Fruit fly (Drosophila melanogaster) whole organism, embryonic: Measurements from ENCODE around the gene Rbm13.

Experiments used
- CG10654 ChIP-seq: fragments of 200-800 bp; sonication (Bioruptor generic); optimal IDR thresholded peaks from 2 replicates; lab custom pipeline; 2016; ENCODE audit warnings: missing biosample characterization, missing genetic modification characterization
- CG4282 ChIP-seq: fragments of 200-800 bp; sonication (Bioruptor generic); optimal IDR thresholded peaks from 2 replicates; lab custom pipeline; 2016; ENCODE audit warnings: missing biosample characterization, missing genetic modification characterization
- CG4404 ChIP-seq: fragments of 200-800 bp; sonication (Bioruptor generic); IDR thresholded peaks from 2 replicates; pipeline ENCODE4 v1.3.6; 2022; ENCODE audit warnings: missing biosample characterization, missing genetic modification characterization
- CrebB ChIP-seq: fragments of 200-800 bp; sonication (Bioruptor generic); optimal IDR thresholded peaks from 3 replicates; lab custom pipeline; 2018; ENCODE audit warnings: missing biosample characterization, mild to moderate bottlenecking, missing genetic modification characterization
- Oli ChIP-seq: fragments of 200-800 bp; sonication (Bioruptor generic); optimal IDR thresholded peaks from 2 replicates; lab custom pipeline; 2018; ENCODE audit warnings: missing biosample characterization, mild to moderate bottlenecking, missing genetic modification characterization, moderate library complexity
- ase ChIP-seq: fragments of 200-800 bp; sonication (Bioruptor generic); IDR thresholded peaks from 3 replicates; pipeline ENCODE4 v1.3.6; 2022; ENCODE audit warnings: missing biosample characterization, missing genetic modification characterization
- br ChIP-seq: fragments of >200 bp; optimal IDR thresholded peaks from 2 replicates; lab custom pipeline; 2017
- gcm2 ChIP-seq: fragments of 200-800 bp; sonication (Bioruptor generic); optimal IDR thresholded peaks from 2 replicates; lab custom pipeline; 2016; ENCODE audit warnings: missing biosample characterization, missing genetic modification characterization
- sima ChIP-seq: fragments of 200-800 bp; sonication (Bioruptor generic); optimal IDR thresholded peaks from 2 replicates; lab custom pipeline; 2016; ENCODE audit warnings: missing biosample characterization, missing genetic modification characterization
- z ChIP-seq: fragments of 200-800 bp; sonication (Bioruptor generic); IDR thresholded peaks from 3 replicates; pipeline ENCODE4 v1.3.6; 2022; ENCODE audit warnings: missing biosample characterization, missing genetic modification characterization

- TF ChIP-seq z (GFP tag; lab: Robert Waterston, UW) (no peak), sima (GFP tag; lab: Kevin White, UChicago) (no peak), br (no peak), gcm2 (GFP tag; lab: Kevin White, UChicago) (no peak), CG4282 (GFP tag; lab: Kevin White, UChicago) (no peak), Oli (tag; lab: Kevin White, UChicago) (no peak), CG4404 (GFP tag; lab: Robert Waterston, UW) (no peak), CrebB (no peak), ase (GFP tag; lab: Robert Waterston, UW) (no peak), CG10654 (GFP tag; lab: Kevin White, UChicago) (no peak)
Measured at dm6 chrX:8852170-8852569, 49.3 kb upstream of the Rbm13 start.
